Worm (Caenorhabditis elegans): ENCODE data around the gene F54D5.3.
A peak's percentile ranks its signal among the peaks of the same experiment; 100 is the strongest.

The F54D5.3 gene

DNA sequence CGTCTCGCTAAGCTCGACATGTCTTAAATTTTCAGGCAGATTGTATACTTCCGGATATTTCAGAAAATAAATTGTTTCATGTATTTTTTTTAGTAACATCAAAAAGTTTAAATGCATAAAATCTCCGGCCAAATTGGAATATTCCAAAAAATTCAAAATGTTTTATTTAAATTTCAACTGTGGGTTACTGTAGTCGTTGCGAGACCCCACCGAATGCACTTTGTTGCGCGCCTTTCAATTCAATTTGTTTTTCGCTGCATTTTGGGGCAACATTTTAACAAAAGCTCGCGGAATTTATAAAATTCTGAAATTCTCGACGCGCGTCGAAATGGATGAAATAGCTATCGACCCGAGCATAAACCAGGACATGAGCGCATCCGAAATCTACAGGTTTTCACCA is 1.3 kb downstream of the F54D5.3 start, which contains the start of gene F54D5.2:
TSS of gene F54D5.2 (plus strand) at position 237 of the 400 bp plus-strand sequence.
- no peak for TF ChIP-seq sptf-1 (tag; optimal IDR thresholded peaks at IDR 0.05)
- no peak for TF ChIP-seq pha-4 (tag; optimal IDR thresholded peaks at IDR 0.05)
- TF ChIP-seq hlh-1 (tag; optimal IDR thresholded peaks at IDR 0.05), result no peak
- no peak for TF ChIP-seq ces-1 (GFP tag; optimal IDR thresholded peaks at IDR 0.05)
- TF ChIP-seq ceh-43 (GFP tag; optimal IDR thresholded peaks at IDR 0.05), result no peak
- TF ChIP-seq snpc-4 (tag; optimal IDR thresholded peaks at IDR 0.05), result no peak
- TF ChIP-seq blmp-1 (tag; optimal IDR thresholded peaks at IDR 0.05), result no peak
- TF ChIP-seq lsy-2 (tag; optimal IDR thresholded peaks at IDR 0.05), result no peak

DNA sequence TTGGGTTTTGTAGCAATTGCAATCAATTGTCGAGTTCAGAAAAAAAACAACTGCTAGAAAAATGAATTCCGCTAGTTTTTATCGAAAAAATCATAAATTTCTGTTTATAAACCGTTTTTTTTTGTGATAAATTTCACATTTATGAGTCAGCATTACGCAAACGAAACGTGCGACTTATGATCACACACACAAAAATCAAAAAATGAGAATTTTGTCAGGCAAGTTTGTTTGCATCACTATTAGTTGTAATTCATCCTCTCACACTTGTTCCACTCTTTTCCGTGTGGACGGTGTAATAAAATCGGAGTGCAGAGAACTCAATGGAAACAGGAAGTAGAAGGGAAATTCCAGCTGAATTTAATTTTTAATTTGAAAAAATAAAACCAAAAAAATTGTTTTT is 5.8 kb downstream of the F54D5.3 start, which contains the start of gene pcs-1:
TSS of gene pcs-1 (minus strand) at position 344 of the 400 bp plus-strand sequence.
- peak; percentile 20 for TF ChIP-seq hlh-1 (tag; optimal IDR thresholded peaks at IDR 0.05)
- TF ChIP-seq lin-13 (tag; optimal IDR thresholded peaks at IDR 0.05), result no peak

DNA sequence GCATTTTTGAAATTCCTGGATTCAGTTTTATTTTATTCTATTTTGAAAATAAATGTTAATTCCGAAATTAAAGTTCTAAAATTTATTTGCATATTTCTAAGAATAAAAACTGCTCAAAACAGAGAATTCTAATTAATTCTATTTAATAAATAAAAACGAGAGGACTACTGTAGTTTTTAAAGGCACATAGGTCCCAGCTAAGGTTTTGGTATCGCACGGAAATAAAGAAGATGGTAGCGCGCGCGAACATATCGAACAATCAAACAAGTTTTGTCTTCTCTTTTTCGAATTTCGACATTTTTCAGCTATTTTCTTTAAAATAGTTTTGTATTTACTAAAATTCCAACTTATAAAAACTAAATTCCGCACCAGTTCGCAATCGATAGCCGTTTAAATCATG is 6.3 kb downstream of the F54D5.3 start:
- TF ChIP-seq hlh-1 (tag; optimal IDR thresholded peaks at IDR 0.05), result no peak
- no peak for TF ChIP-seq zip-8 (tag; optimal IDR thresholded peaks at IDR 0.05)
- no peak for TF ChIP-seq drap-1 (GFP tag; optimal IDR thresholded peaks at IDR 0.05)

DNA sequence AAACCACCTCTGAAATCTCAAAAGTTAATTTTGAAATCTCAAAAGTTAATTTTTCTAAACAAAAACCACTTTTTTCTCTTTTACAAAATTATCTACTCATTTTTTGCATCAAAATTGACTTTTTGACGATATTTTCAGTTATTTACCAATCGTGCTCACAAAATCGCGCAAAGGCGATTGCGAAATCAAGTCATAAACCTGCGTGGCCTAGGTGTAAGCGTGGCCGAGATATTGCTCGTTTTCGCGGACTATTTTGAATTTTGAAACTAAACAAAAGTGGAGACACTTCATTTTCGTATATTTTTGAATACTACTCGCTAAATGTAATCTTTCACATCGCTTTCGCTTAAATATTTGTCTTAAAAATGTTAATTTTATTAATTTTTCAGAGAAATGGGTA is 6.7 kb downstream of the F54D5.3 start, which contains the start of gene smc-6:
TSS of gene smc-6 (plus strand) at position 390 of the 400 bp plus-strand sequence.
- no peak for TF ChIP-seq tbx-8 (GFP tag; optimal IDR thresholded peaks at IDR 0.05)
- TF ChIP-seq mep-1 (tag; optimal IDR thresholded peaks at IDR 0.05), result peak; percentile 32

DNA sequence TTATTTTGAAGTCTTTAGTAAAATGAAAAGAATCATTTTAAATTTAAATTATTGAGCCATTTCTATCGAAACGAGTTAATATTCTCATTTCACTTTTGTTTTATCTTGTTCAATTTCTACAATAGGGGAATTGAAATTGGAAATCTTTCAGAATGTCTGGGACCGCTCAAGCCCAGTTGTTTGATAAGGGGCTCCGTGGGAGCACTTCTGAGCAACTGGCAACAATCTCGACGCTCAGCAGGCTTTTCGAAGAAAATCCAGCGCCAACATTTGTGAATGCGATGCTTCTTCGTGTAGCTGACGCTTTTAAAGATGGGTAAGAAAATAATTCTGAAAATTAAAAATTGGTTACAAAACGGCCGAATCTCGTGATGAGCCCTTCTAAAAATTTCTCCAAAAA is 11.1 kb downstream of the F54D5.3 start, which contains the start of gene ints-7:
TSS of gene ints-7 (plus strand) at position 152 of the 400 bp plus-strand sequence.
- TF ChIP-seq nhr-28 (tag; optimal IDR thresholded peaks at IDR 0.05), result no peak
- no peak for TF ChIP-seq pha-4 (tag; optimal IDR thresholded peaks at IDR 0.05)
- TF ChIP-seq lsy-2 (tag; optimal IDR thresholded peaks at IDR 0.05), result no peak
- TF ChIP-seq unc-39 (tag; optimal IDR thresholded peaks at IDR 0.05), result no peak
- TF ChIP-seq elt-3 (tag; optimal IDR thresholded peaks at IDR 0.05), result no peak
- no peak for TF ChIP-seq ceh-83 (GFP tag; optimal IDR thresholded peaks at IDR 0.05)

DNA sequence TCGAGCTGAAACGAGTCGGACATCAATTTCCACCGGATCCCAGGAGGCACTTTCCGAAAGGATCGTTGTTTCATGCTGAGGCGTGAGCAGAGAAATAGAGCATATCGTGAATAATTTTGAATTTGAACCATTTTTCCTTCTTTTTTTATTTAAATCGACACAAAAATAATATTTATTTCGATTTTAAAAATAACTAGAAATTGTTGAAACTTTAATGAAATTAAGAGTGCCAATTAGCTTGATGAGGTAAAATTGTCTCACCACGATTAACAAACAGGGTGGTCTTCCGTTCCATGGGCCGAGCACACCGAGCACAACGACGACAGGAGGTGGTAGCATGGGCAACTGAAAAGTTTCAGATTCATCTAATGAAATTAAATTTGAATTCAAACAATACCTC is 16.7 kb downstream of the F54D5.3 start:
- TF ChIP-seq elt-3 (tag; optimal IDR thresholded peaks at IDR 0.05), result no peak
- no peak for TF ChIP-seq sem-2 (GFP tag; optimal IDR thresholded peaks at IDR 0.05)
- TF ChIP-seq ces-1 (GFP tag; optimal IDR thresholded peaks at IDR 0.05), result no peak
- TF ChIP-seq tbx-8 (GFP tag; optimal IDR thresholded peaks at IDR 0.05), result no peak
- no peak for TF ChIP-seq snpc-4 (tag; optimal IDR thresholded peaks at IDR 0.05)
- no peak for TF ChIP-seq ztf-11 (tag; optimal IDR thresholded peaks at IDR 0.05)
- TF ChIP-seq drap-1 (GFP tag; optimal IDR thresholded peaks at IDR 0.05), result no peak
- no peak for TF ChIP-seq hlh-1 (tag; optimal IDR thresholded peaks at IDR 0.05)
- TF ChIP-seq cnd-1 (tag; optimal IDR thresholded peaks at IDR 0.05), result no peak
- no peak for TF ChIP-seq nhr-28 (tag; optimal IDR thresholded peaks at IDR 0.05)
- no peak for TF ChIP-seq lsy-2 (tag; optimal IDR thresholded peaks at IDR 0.05)
- TF ChIP-seq sptf-1 (tag; optimal IDR thresholded peaks at IDR 0.05), result no peak

DNA sequence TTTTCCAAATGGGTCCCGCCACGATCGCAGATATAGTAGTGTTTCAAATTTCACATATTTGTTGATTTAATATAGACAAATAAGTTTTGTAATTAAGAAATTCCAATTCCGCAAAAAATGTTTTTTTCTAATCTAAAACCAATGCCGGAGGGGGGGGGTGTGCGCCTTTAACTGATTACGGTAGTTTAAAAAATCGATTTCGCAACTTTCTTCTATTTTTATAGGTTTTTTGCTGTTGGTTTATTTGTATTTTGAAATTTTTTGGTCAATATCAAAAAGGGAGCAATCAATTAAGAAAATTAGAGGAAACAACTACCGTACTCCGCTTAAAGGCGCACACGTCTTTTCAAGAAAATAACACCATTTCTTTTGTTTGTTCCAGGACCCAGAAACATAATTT is 20.0 kb downstream of the F54D5.3 start:
- TF ChIP-seq ceh-39 (tag; optimal IDR thresholded peaks at IDR 0.05), result no peak
- TF ChIP-seq elt-3 (tag; optimal IDR thresholded peaks at IDR 0.05), result no peak
- no peak for TF ChIP-seq pha-4 (tag; optimal IDR thresholded peaks at IDR 0.05)
- TF ChIP-seq mab-5 (tag; optimal IDR thresholded peaks at IDR 0.05), result no peak
- no peak for TF ChIP-seq ztf-11 (tag; optimal IDR thresholded peaks at IDR 0.05)
- TF ChIP-seq bed-3 (GFP tag; optimal IDR thresholded peaks at IDR 0.05), result no peak
- TF ChIP-seq nhr-12 (tag; optimal IDR thresholded peaks at IDR 0.05), result no peak
- no peak for TF ChIP-seq nhr-28 (tag; optimal IDR thresholded peaks at IDR 0.05)
- no peak for TF ChIP-seq elt-1 (tag; optimal IDR thresholded peaks at IDR 0.05; ENCODE audit: borderline replicate concordance, insufficient read depth)
- TF ChIP-seq unc-120 (tag; optimal IDR thresholded peaks at IDR 0.05; ENCODE audit: poor library complexity, severe bottlenecking), result no peak
- no peak for TF ChIP-seq lsy-2 (tag; optimal IDR thresholded peaks at IDR 0.05)
- TF ChIP-seq cnd-1 (tag; optimal IDR thresholded peaks at IDR 0.05), result no peak
